Fruit fly (Drosophila melanogaster) whole organism, embryonic: Measurements from ENCODE around the gene Men.

Experiments
- Asciz ChIP-seq: fragments of 200-800 bp; sonication (Bioruptor generic); optimal IDR thresholded peaks from 2 replicates; lab custom pipeline; 2017; ENCODE audit warnings: missing biosample characterization, mild to moderate bottlenecking, missing genetic modification characterization, missing genetic modification reagents
- Bdp1 ChIP-seq: fragments of 200-800 bp; sonication (Bioruptor generic); optimal IDR thresholded peaks from 3 replicates; lab custom pipeline; 2016; ENCODE audit warnings: missing biosample characterization, missing genetic modification characterization
- CG10959 ChIP-seq: fragments of 200-800 bp; sonication (Bioruptor generic); IDR thresholded peaks from 2 replicates; pipeline ENCODE4 v1.3.6; 2022; ENCODE audit warnings: missing biosample characterization, missing genetic modification characterization
- CG13424 ChIP-seq: fragments of 200-800 bp; sonication (Bioruptor generic); optimal IDR thresholded peaks from 2 replicates; lab custom pipeline; 2019; ENCODE audit warnings: missing biosample characterization, mild to moderate bottlenecking, missing genetic modification characterization, moderate library complexity
- CG15073 ChIP-seq: fragments of 200-800 bp; sonication (Bioruptor generic); optimal IDR thresholded peaks from 2 replicates; lab custom pipeline; 2016; ENCODE audit warnings: missing biosample characterization, missing genetic modification characterization
- CG4404 ChIP-seq: fragments of 200-800 bp; sonication (Bioruptor generic); IDR thresholded peaks from 2 replicates; pipeline ENCODE4 v1.3.6; 2022; ENCODE audit warnings: missing biosample characterization, missing genetic modification characterization
- Dfd ChIP-seq, 2 experiments: fragments of >200 bp; optimal IDR thresholded peaks; 2 replicates each; lab custom pipeline; 2017; ENCODE audit warnings: missing biosample characterization in 2 of 2, missing genetic modification characterization in 2 of 2
- Kr ChIP-seq: fragments of 200-800 bp; sonication (Bioruptor generic); optimal IDR thresholded peaks from 2 replicates; lab custom pipeline; 2017; ENCODE audit warnings: missing biosample characterization, mild to moderate bottlenecking, missing genetic modification characterization
- Mad ChIP-seq: fragments of 200-800 bp; sonication (Bioruptor generic); optimal IDR thresholded peaks from 2 replicates; lab custom pipeline; 2016; ENCODE audit warnings: missing biosample characterization, missing genetic modification characterization
- dysf ChIP-seq: fragments of 200-800 bp; sonication (Bioruptor generic); IDR thresholded peaks from 3 replicates; pipeline ENCODE4 v1.3.6; 2022; ENCODE audit warnings: missing biosample characterization, missing genetic modification characterization
- lola ChIP-seq, 3 experiments: fragments of >200 bp in 2 of 3; fragments of 200-800 bp in 1 of 3; sonication (Bioruptor generic) in 1 of 3; optimal IDR thresholded peaks; 2 replicates each; lab custom pipeline; 2017 to 2019; ENCODE audit warnings: missing biosample characterization in 3 of 3, missing genetic modification characterization in 3 of 3, mild to moderate bottlenecking in 1 of 3, moderate library complexity in 1 of 3

DNA sequence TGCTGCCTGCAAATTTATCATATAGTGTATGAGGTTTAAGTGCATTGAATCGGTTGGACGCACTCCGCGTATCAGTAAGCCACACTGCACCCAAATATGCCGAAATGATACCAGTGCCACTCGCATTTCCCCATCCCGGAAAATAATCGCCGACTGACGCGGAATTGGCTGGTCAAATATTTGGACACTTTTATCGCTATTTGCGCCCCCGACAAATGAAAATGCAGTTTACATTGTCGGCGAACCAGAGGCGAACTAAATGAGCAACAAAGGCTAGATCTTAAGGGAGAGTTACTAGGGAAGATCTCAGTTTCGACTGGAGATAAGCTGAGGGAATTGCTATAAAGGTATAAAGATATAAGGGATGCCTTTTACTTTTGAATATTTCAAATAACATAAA, 34.1 kb downstream of the Men start:
- TF ChIP-seq CG10959 (no peak), Asciz (no peak), Bdp1 (GFP tag; lab: Kevin White, UChicago) (no peak), Mad (no peak), dysf (no peak), CG13424 (tag; lab: Kevin White, UChicago) (no peak), lola (GFP tag; optimal IDR thresholded peaks at IDR 0.05; lab: Kevin White, UChicago) (no peak), CG4404 (GFP tag; lab: Robert Waterston, UW) (no peak), Dfd (GFP tag; optimal IDR thresholded peaks at IDR 0.05; lab: Kevin White, UChicago) (no peak), Kr (no peak), CG15073 (GFP tag; lab: Kevin White, UChicago) (no peak)
